Fruit fly (Drosophila melanogaster) whole organism, embryonic: Measurements from ENCODE around the gene CG43886.
A peak's percentile ranks its signal among the peaks of the same experiment; 100 is the strongest.

Experiments used
- ATbp ChIP-seq: fragments of 200-800 bp; sonication (Bioruptor generic); optimal IDR thresholded peaks from 2 replicates; lab custom pipeline; 2017; ENCODE audit warnings: missing biosample characterization, mild to moderate bottlenecking, missing genetic modification characterization, missing genetic modification reagents
- Atf-2 ChIP-seq: fragments of 200-800 bp; sonication (Bioruptor generic); optimal IDR thresholded peaks from 2 replicates; lab custom pipeline; 2016; ENCODE audit warnings: missing biosample characterization, missing genetic modification characterization
- CG10147 ChIP-seq: fragments of 200-800 bp; sonication (Bioruptor generic); optimal IDR thresholded peaks from 2 replicates; lab custom pipeline; 2019; ENCODE audit warnings: missing biosample characterization, mild to moderate bottlenecking, missing genetic modification characterization, moderate library complexity
- CG14050 ChIP-seq: fragments of 200-800 bp; sonication (Bioruptor generic); IDR thresholded peaks from 3 replicates; pipeline ENCODE4 v1.3.6; 2022; ENCODE audit warnings: missing biosample characterization, missing genetic modification characterization
- CG16779 ChIP-seq: fragments of 200-800 bp; sonication (Bioruptor generic); IDR thresholded peaks from 2 replicates; pipeline ENCODE4 v1.3.6; 2022; ENCODE audit warnings: missing biosample characterization, missing genetic modification characterization
- CG17802 ChIP-seq: fragments of 200-800 bp; sonication (Bioruptor generic); optimal IDR thresholded peaks from 2 replicates; lab custom pipeline; 2018; ENCODE audit warnings: missing biosample characterization, mild to moderate bottlenecking, missing genetic modification characterization, moderate library complexity
- CG18262 ChIP-seq: fragments of 200-800 bp; optimal IDR thresholded peaks from 3 replicates; lab custom pipeline; 2019; ENCODE audit warnings: missing biosample characterization, mild to moderate bottlenecking, missing genetic modification characterization, moderate library complexity
- CG18599 ChIP-seq: fragments of 200-800 bp; sonication (Bioruptor generic); optimal IDR thresholded peaks from 3 replicates; lab custom pipeline; 2017; ENCODE audit warnings: missing biosample characterization, missing genetic modification characterization, mild to moderate bottlenecking, moderate library complexity, missing genetic modification reagents
- CG2712 ChIP-seq: fragments of 200-800 bp; optimal IDR thresholded peaks from 3 replicates; lab custom pipeline; 2019; ENCODE audit warnings: missing biosample characterization, mild to moderate bottlenecking, missing genetic modification characterization, moderate library complexity
- CG4282 ChIP-seq: fragments of 200-800 bp; sonication (Bioruptor generic); optimal IDR thresholded peaks from 2 replicates; lab custom pipeline; 2016; ENCODE audit warnings: missing biosample characterization, missing genetic modification characterization
- CG43689 ChIP-seq: fragments of 200-800 bp; sonication (Bioruptor generic); IDR thresholded peaks from 2 replicates; pipeline ENCODE4 v1.3.6; 2022; ENCODE audit warnings: missing biosample characterization, missing genetic modification characterization
- CG5245 ChIP-seq: fragments of 200-800 bp; sonication (Bioruptor generic); optimal IDR thresholded peaks from 3 replicates; lab custom pipeline; 2016; ENCODE audit warnings: missing biosample characterization, missing genetic modification characterization
- CG6765 ChIP-seq: fragments of 200-800 bp; sonication (Bioruptor generic); optimal IDR thresholded peaks from 3 replicates; lab custom pipeline; 2017; ENCODE audit warnings: missing biosample characterization, mild to moderate bottlenecking, missing genetic modification characterization
- CG6854 ChIP-seq: fragments of 200-800 bp; sonication (Bioruptor generic); optimal IDR thresholded peaks from 3 replicates; lab custom pipeline; 2017; ENCODE audit warnings: missing biosample characterization, mild to moderate bottlenecking, missing genetic modification characterization
- CG7357 ChIP-seq: fragments of 200-800 bp; sonication (Bioruptor generic); IDR thresholded peaks from 3 replicates; pipeline ENCODE4 v1.3.6; 2022; ENCODE audit warnings: missing biosample characterization, missing genetic modification characterization
- CG7372 ChIP-seq: fragments of 200-800 bp; sonication (Bioruptor generic); IDR thresholded peaks from 2 replicates; pipeline ENCODE4 v1.3.6; 2022; ENCODE audit warnings: missing biosample characterization, missing genetic modification characterization
- CG7839 ChIP-seq: fragments of 200-800 bp; sonication (Bioruptor generic); optimal IDR thresholded peaks from 3 replicates; lab custom pipeline; 2018; ENCODE audit warnings: missing biosample characterization, mild to moderate bottlenecking, missing genetic modification characterization, moderate library complexity
- CTCF ChIP-seq: fragments of 200-800 bp; sonication (Bioruptor generic); optimal IDR thresholded peaks from 2 replicates; lab custom pipeline; 2017; ENCODE audit warnings: missing biosample characterization, mild to moderate bottlenecking, missing genetic modification characterization, moderate library complexity
- CkIIα-i1 ChIP-seq: fragments of 200-800 bp; sonication (Bioruptor generic); IDR thresholded peaks from 2 replicates; pipeline ENCODE4 v1.3.6; 2022; ENCODE audit warnings: missing biosample characterization, missing genetic modification characterization
- D19B ChIP-seq: fragments of 200-800 bp; sonication (Bioruptor generic); optimal IDR thresholded peaks from 2 replicates; lab custom pipeline; 2017; ENCODE audit warnings: missing biosample characterization, mild to moderate bottlenecking, missing genetic modification characterization
- Dek ChIP-seq: fragments of 200-800 bp; sonication (Bioruptor generic); optimal IDR thresholded peaks from 3 replicates; lab custom pipeline; 2019; ENCODE audit warnings: missing biosample characterization, mild to moderate bottlenecking, missing genetic modification characterization, moderate library complexity
- H15 ChIP-seq: fragments of 200-800 bp; sonication (Bioruptor generic); IDR thresholded peaks from 3 replicates; pipeline ENCODE4 v1.3.6; 2022; ENCODE audit warnings: missing biosample characterization, missing genetic modification characterization
- H2.0 ChIP-seq: fragments of 200-800 bp; sonication (Bioruptor generic); IDR thresholded peaks from 2 replicates; pipeline ENCODE4 v1.3.6; 2022; ENCODE audit warnings: missing biosample characterization, missing genetic modification characterization
- Meics ChIP-seq: fragments of 200-800 bp; sonication (Bioruptor generic); optimal IDR thresholded peaks from 2 replicates; lab custom pipeline; 2017; ENCODE audit warnings: missing biosample characterization, mild to moderate bottlenecking, missing genetic modification characterization
- NC2α ChIP-seq: fragments of 200-800 bp; sonication (Bioruptor generic); optimal IDR thresholded peaks from 2 replicates; lab custom pipeline; 2016; ENCODE audit warnings: missing biosample characterization, missing genetic modification characterization
- PHDP ChIP-seq: fragments of 200-800 bp; sonication (Bioruptor generic); optimal IDR thresholded peaks from 3 replicates; lab custom pipeline; 2018; ENCODE audit warnings: missing biosample characterization, mild to moderate bottlenecking, missing genetic modification characterization, moderate library complexity
- Side ChIP-seq: fragments of 200-800 bp; sonication (Bioruptor generic); optimal IDR thresholded peaks from 2 replicates; lab custom pipeline; 2016; ENCODE audit warnings: missing biosample characterization, missing genetic modification characterization
- Sox100B ChIP-seq: fragments of 200-800 bp; sonication (Bioruptor generic); optimal IDR thresholded peaks from 3 replicates; lab custom pipeline; 2018; ENCODE audit warnings: missing biosample characterization, mild to moderate bottlenecking, missing genetic modification characterization
- Xrp1 ChIP-seq: fragments of 200-800 bp; sonication (Bioruptor generic); IDR thresholded peaks from 2 replicates; pipeline ENCODE4 v1.3.6; 2022; ENCODE audit warnings: missing biosample characterization, missing genetic modification characterization
- ac ChIP-seq: fragments of 200-800 bp; sonication (Bioruptor generic); optimal IDR thresholded peaks from 3 replicates; lab custom pipeline; 2017; ENCODE audit warnings: missing biosample characterization, mild to moderate bottlenecking, missing genetic modification characterization
- bigmax ChIP-seq: fragments of 200-800 bp; sonication (Bioruptor generic); optimal IDR thresholded peaks from 2 replicates; lab custom pipeline; 2018; ENCODE audit warnings: missing biosample characterization, mild to moderate bottlenecking, missing genetic modification characterization
- cg ChIP-seq: fragments of 200-800 bp; sonication (Bioruptor generic); optimal IDR thresholded peaks from 3 replicates; lab custom pipeline; 2019; ENCODE audit warnings: missing biosample characterization, mild to moderate bottlenecking, missing genetic modification characterization, moderate library complexity
- cwo ChIP-seq: fragments of 200-800 bp; sonication (Bioruptor generic); optimal IDR thresholded peaks from 3 replicates; lab custom pipeline; 2017; ENCODE audit warnings: missing biosample characterization, missing genetic modification characterization, mild to moderate bottlenecking, moderate library complexity, missing genetic modification reagents
- dan ChIP-seq: fragments of 200-800 bp; sonication (Bioruptor generic); IDR thresholded peaks from 2 replicates; pipeline ENCODE4 v1.3.6; 2022; ENCODE audit warnings: missing biosample characterization, missing genetic modification characterization
- fd96Cb ChIP-seq: fragments of 200-800 bp; sonication (Bioruptor generic); optimal IDR thresholded peaks from 2 replicates; lab custom pipeline; 2018; ENCODE audit warnings: missing biosample characterization, mild to moderate bottlenecking, missing genetic modification characterization, moderate library complexity
- fru ChIP-seq: fragments of >200 bp; optimal IDR thresholded peaks from 2 replicates; lab custom pipeline; 2017
- gcm ChIP-seq: fragments of 200-800 bp; sonication (Bioruptor generic); optimal IDR thresholded peaks from 2 replicates; lab custom pipeline; 2019; ENCODE audit warnings: missing biosample characterization, mild to moderate bottlenecking, missing genetic modification characterization, moderate library complexity
- gcm2 ChIP-seq: fragments of 200-800 bp; sonication (Bioruptor generic); optimal IDR thresholded peaks from 2 replicates; lab custom pipeline; 2016; ENCODE audit warnings: missing biosample characterization, missing genetic modification characterization
- h ChIP-seq: fragments of >200 bp; optimal IDR thresholded peaks from 2 replicates; lab custom pipeline; 2017
- her ChIP-seq: fragments of 200-800 bp; sonication (Bioruptor generic); optimal IDR thresholded peaks from 2 replicates; lab custom pipeline; 2016; ENCODE audit warnings: missing biosample characterization, missing genetic modification characterization
- ind ChIP-seq: fragments of 200-800 bp; sonication (Bioruptor generic); optimal IDR thresholded peaks from 3 replicates; lab custom pipeline; 2016; ENCODE audit warnings: missing biosample characterization, missing genetic modification characterization
- pros ChIP-seq: fragments of 200-800 bp; sonication (Bioruptor generic); optimal IDR thresholded peaks from 3 replicates; lab custom pipeline; 2019; ENCODE audit warnings: missing biosample characterization, mild to moderate bottlenecking, missing genetic modification characterization, moderate library complexity
- psq ChIP-seq: fragments of 200-800 bp; sonication (Bioruptor generic); optimal IDR thresholded peaks from 2 replicates; lab custom pipeline; 2017; ENCODE audit warnings: missing biosample characterization, missing genetic modification characterization
- sc ChIP-seq, 3 experiments: fragments of >200 bp in 2 of 3; fragments of 200-800 bp in 1 of 3; sonication (Bioruptor generic) in 1 of 3; optimal IDR thresholded peaks; 2 replicates in 2 of 3; 3 replicates in 1 of 3; lab custom pipeline; 2017; ENCODE audit warnings: mild to moderate bottlenecking in 1 of 3, missing biosample characterization in 1 of 3, missing genetic modification characterization in 1 of 3, missing genetic modification reagents in 1 of 3
- shn ChIP-seq: fragments of 200-800 bp; sonication (Bioruptor generic); optimal IDR thresholded peaks from 3 replicates; lab custom pipeline; 2016; ENCODE audit warnings: missing biosample characterization, missing genetic modification characterization
- so ChIP-seq: fragments of 200-800 bp; sonication (Bioruptor generic); IDR thresholded peaks from 3 replicates; pipeline ENCODE4 v1.3.6; 2022; ENCODE audit warnings: missing biosample characterization, missing genetic modification characterization
- tgo ChIP-seq: fragments of 200-800 bp; sonication (Bioruptor generic); IDR thresholded peaks from 3 replicates; pipeline ENCODE4 v1.3.6; 2022; ENCODE audit warnings: missing biosample characterization, missing genetic modification characterization
- twi ChIP-seq: fragments of 200-800 bp; optimal IDR thresholded peaks from 2 replicates; lab custom pipeline; 2019; ENCODE audit warnings: missing biosample characterization, mild to moderate bottlenecking, missing genetic modification characterization, moderate library complexity
- unpg ChIP-seq: fragments of 200-800 bp; sonication (Bioruptor generic); optimal IDR thresholded peaks from 3 replicates; lab custom pipeline; 2018; ENCODE audit warnings: missing biosample characterization, mild to moderate bottlenecking, missing genetic modification characterization, moderate library complexity
- wdn ChIP-seq: fragments of 200-800 bp; sonication (Bioruptor generic); IDR thresholded peaks from 2 replicates; pipeline ENCODE4 v1.3.6; 2022; ENCODE audit warnings: missing biosample characterization, missing genetic modification characterization
- zen ChIP-seq: fragments of 200-800 bp; sonication (Bioruptor generic); optimal IDR thresholded peaks from 3 replicates; lab custom pipeline; 2018; ENCODE audit warnings: missing biosample characterization, mild to moderate bottlenecking, missing genetic modification characterization, moderate library complexity

CG43886 gene

DNA sequence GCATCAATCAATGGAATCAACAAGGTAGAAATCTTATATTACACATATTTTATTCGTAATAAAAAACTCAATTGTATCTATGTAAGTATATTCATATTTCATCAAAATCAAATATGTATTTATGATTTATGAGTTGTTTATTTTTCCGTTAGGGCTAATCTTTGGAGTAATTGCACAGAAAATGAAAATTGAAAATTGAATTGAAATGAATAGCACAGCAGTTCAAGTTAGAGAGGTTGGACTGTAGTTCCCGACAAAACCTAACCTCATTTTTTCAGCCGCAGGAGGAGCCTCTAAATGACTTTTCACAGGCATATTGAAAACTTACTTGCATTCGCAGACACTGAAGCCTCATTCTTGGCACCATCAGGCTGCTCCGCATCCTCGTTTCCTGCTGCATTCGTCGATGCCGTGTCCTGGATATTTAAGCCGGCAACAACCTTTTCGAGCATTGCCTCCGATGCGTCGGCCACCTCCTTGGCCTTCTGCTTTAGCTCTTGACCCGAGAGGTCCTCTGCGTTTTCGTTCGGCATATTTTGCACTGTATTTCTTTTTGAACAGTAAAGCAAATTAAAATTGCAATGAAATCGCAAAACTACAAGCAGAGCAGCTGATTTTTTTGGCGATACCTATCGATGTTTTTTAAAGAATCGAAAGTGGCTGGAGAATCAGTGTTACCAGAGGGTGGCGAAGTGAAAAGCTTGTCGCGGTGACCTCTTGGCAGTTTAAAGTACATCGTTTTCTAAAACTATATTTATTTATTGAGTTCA lies 18.4 kb upstream of the CG43886 start, which contains the start of gene Nmt (continued):
- TF ChIP-seq sc (optimal IDR thresholded peaks at IDR 0.05; lab: Kevin White, UChicago) (no peak), sc (GFP tag; optimal IDR thresholded peaks at IDR 0.05; lab: Kevin White, UChicago) (no peak), fd96Cb (peak; percentile 29), ind (GFP tag; lab: Kevin White, UChicago) (peak; percentile 44), h (lab: Kevin White, UChicago) (no peak), fru (lab: Kevin White, UChicago) (no peak), CG43689 (GFP tag; lab: Robert Waterston, UW) (0 out of 2 replicates have a peak, but pooled peaks have one; percentile 36), CG7372 (GFP tag; lab: Robert Waterston, UW) (no peak), Dek (peak; percentile 17), gcm2 (GFP tag; lab: Kevin White, UChicago) (no peak), bigmax (GFP tag; lab: Kevin White, UChicago) (peak; percentile 96), Side (no peak), NC2α (GFP tag; lab: Kevin White, UChicago) (no peak), CG5245 (GFP tag; lab: Kevin White, UChicago) (no peak), H2.0 (GFP tag; lab: Robert Waterston, UW) (peak; percentile 64; the same call in 1 of the 2 replicates), CG18262 (tag; lab: Kevin White, UChicago) (no peak), twi (tag; lab: Kevin White, UChicago) (no peak), her (GFP tag; lab: Kevin White, UChicago) (no peak), Atf-2 (GFP tag; lab: Kevin White, UChicago) (no peak), CG18599 (GFP tag; lab: Kevin White, UChicago) (no peak), Sox100B (GFP tag; lab: Kevin White, UChicago) (no peak), zen (tag; lab: Kevin White, UChicago) (no peak), shn (GFP tag; lab: Kevin White, UChicago) (no peak), CTCF (GFP tag; lab: Kevin White, UChicago) (no peak), Xrp1 (GFP tag; lab: Robert Waterston, UW) (no peak), ATbp (no peak), wdn (no peak), CG17802 (tag; lab: Kevin White, UChicago) (no peak), tgo (GFP tag; lab: Robert Waterston, UW) (no peak), Meics (GFP tag; lab: Kevin White, UChicago) (no peak), D19B (no peak), CG14050 (GFP tag; lab: Robert Waterston, UW) (no peak), CG6765 (GFP tag; lab: Kevin White, UChicago) (no peak), gcm (no peak), CG10147 (GFP tag; lab: Kevin White, UChicago) (no peak), CG16779 (GFP tag; lab: Robert Waterston, UW) (no peak), unpg (GFP tag; lab: Kevin White, UChicago) (peak; percentile 37), CG6854 (GFP tag; lab: Kevin White, UChicago) (no peak), pros (GFP tag; lab: Kevin White, UChicago) (no peak), psq (GFP tag; lab: Kevin White, UChicago) (no peak), PHDP (tag; lab: Kevin White, UChicago) (no peak), CG7357 (GFP tag; lab: Robert Waterston, UW) (no peak), cwo (no peak), H15 (GFP tag; lab: Robert Waterston, UW) (no peak), dan (GFP tag; lab: Robert Waterston, UW) (no peak), CG7839 (peak; percentile 40), cg (no peak), CG4282 (GFP tag; lab: Kevin White, UChicago) (no peak), ac (GFP tag; lab: Kevin White, UChicago) (no peak), CkIIα-i1 (no peak), CG2712 (tag; lab: Kevin White, UChicago) (no peak), so (GFP tag; lab: Robert Waterston, UW) (no peak)
